Worm (Caenorhabditis elegans) whole organism, L3 larva: ENCODE measurements around the gene lin-38.

Experiments used
- ceh-9 ChIP-seq: sonication (generic microtip); optimal IDR thresholded peaks from 2 replicates; lab custom pipeline; 2018; ENCODE audit warnings: missing biosample characterization, missing genetic modification characterization
- elt-2 ChIP-seq: sonication (generic microtip); optimal IDR thresholded peaks from 2 replicates; lab custom pipeline; 2016; ENCODE audit warnings: missing genetic modification reagents, mild to moderate bottlenecking, missing genetic modification characterization, missing compliant biosample characterization
- elt-3 ChIP-seq, 3 experiments: fragments of 150-350 bp in 1 of 3; sonication (generic microtip) in 2 of 3; optimal IDR thresholded peaks; 2 replicates in 2 of 3; 4 replicates in 1 of 3; lab custom pipeline; 2014 to 2017; ENCODE audit warnings: missing biosample characterization in 3 of 3, missing genetic modification characterization in 3 of 3
- lin-39 ChIP-seq: fragments of 150-350 bp; optimal IDR thresholded peaks from 2 replicates; lab custom pipeline; 2018; ENCODE audit warnings: missing biosample characterization, missing genetic modification reagents, missing genetic modification characterization
- nhr-25 ChIP-seq: sonication (generic microtip); optimal IDR thresholded peaks from 2 replicates; lab custom pipeline; 2017; ENCODE audit warnings: missing biosample characterization, missing genetic modification characterization
- nhr-28 ChIP-seq: fragments of 150-350 bp; optimal IDR thresholded peaks from 2 replicates; lab custom pipeline; 2014; ENCODE audit warnings: missing biosample characterization, missing genetic modification characterization
- skn-1 ChIP-seq: fragments of 150-350 bp; optimal IDR thresholded peaks from 2 replicates; lab custom pipeline; 2014; ENCODE audit warnings: missing biosample characterization, missing genetic modification characterization
- unc-39 ChIP-seq: sonication (generic microtip); optimal IDR thresholded peaks from 4 replicates; lab custom pipeline; 2017; ENCODE audit warnings: missing biosample characterization, missing genetic modification characterization
- unc-62 ChIP-seq: fragments of 150-350 bp; sonication (generic microtip); optimal IDR thresholded peaks from 4 replicates; lab custom pipeline; 2014; ENCODE audit warnings: missing biosample characterization, missing genetic modification reagents, missing genetic modification characterization

- no peak for TF ChIP-seq elt-2
- TF ChIP-seq elt-3 (tag; optimal IDR thresholded peaks at IDR 0.05; lab: Kevin White, UChicago), result no peak
- TF ChIP-seq nhr-28 (tag; lab: Kevin White, UChicago), result no peak
- TF ChIP-seq unc-62 (GFP tag; lab: Kevin White, UChicago), result no peak
- no peak for TF ChIP-seq ceh-9 (tag; lab: Kevin White, UChicago)
- TF ChIP-seq nhr-25 (tag; lab: Kevin White, UChicago), result no peak
- no peak for TF ChIP-seq lin-39
- TF ChIP-seq skn-1 (tag; lab: Kevin White, UChicago), result no peak
- TF ChIP-seq unc-39 (tag; lab: Kevin White, UChicago), result no peak
Observed at ce11 chrII:13560553-13560952, 15.2 kb upstream of the lin-38 start.
